Worm (Caenorhabditis elegans) whole organism, L3 larva: ENCODE data around the gene kcnl-1.

ENCODE experiments used
- daf-12 ChIP-seq: fragments of 150-350 bp; optimal IDR thresholded peaks from 2 replicates; lab custom pipeline; 2014; ENCODE audit warnings: missing biosample characterization, missing genetic modification reagents, missing genetic modification characterization
- nhr-25 ChIP-seq: sonication (generic microtip); optimal IDR thresholded peaks from 2 replicates; lab custom pipeline; 2017; ENCODE audit warnings: missing biosample characterization, missing genetic modification characterization
- nhr-76 ChIP-seq: fragments of 150-350 bp; sonication (generic microtip); optimal IDR thresholded peaks from 5 replicates; lab custom pipeline; 2014; ENCODE audit warnings: missing biosample characterization, missing genetic modification characterization
- unc-62 ChIP-seq: fragments of 150-350 bp; sonication (generic microtip); optimal IDR thresholded peaks from 4 replicates; lab custom pipeline; 2014; ENCODE audit warnings: missing biosample characterization, missing genetic modification reagents, missing genetic modification characterization

DNA sequence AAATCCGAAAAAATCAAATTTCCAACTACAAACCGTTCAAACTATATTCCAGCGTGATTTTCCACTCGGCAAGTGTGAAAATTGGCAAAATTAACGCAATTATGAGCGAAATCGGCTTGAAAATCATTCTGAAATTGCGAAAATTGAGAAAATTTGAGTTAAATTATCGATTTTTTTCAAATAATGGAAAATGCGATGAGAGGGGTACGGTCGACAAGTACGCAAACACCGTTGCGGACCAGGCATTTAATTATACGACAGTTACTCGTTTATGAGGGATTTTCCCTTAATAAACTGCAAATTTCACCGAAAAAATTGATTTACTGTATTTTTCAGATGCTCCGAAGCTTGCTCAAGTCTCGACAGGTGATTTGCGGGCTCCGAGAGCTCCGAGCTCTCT lies 78.7 kb downstream of the kcnl-1 start, which contains the start of the genes Y43F8C.7 and mrps-28:
- TF ChIP-seq unc-62 (GFP tag; lab: Kevin White, UChicago): no peak
- no peak for TF ChIP-seq nhr-25 (tag; lab: Kevin White, UChicago)
- TF ChIP-seq daf-12 (tag; lab: Kevin White, UChicago): no peak
- no peak for TF ChIP-seq nhr-76 (tag; lab: Kevin White, UChicago)
